Worm (Caenorhabditis elegans): ENCODE measurements around the gene F22F7.3.

Gene F22F7.3

ce11 chrV:2156830-2157229 lies 46.4 kb downstream of the F22F7.3 start, which contains the start of gene srbc-22:
srbc-22 (plus strand) TSS chrV:2157130.
- TF ChIP-seq ztf-11 (tag; optimal IDR thresholded peaks at IDR 0.05) (no peak), mdl-1 (tag; optimal IDR thresholded peaks at IDR 0.05) (no peak), ama-1 (optimal IDR thresholded peaks at IDR 0.05) (no peak), nhr-67 (tag; optimal IDR thresholded peaks at IDR 0.05) (no peak), elt-1 (tag; optimal IDR thresholded peaks at IDR 0.05) (no peak), eor-1 (tag; optimal IDR thresholded peaks at IDR 0.05) (no peak), nhr-237 (tag; optimal IDR thresholded peaks at IDR 0.05) (no peak), ceh-28 (tag; optimal IDR thresholded peaks at IDR 0.05) (no peak), nhr-43 (tag; optimal IDR thresholded peaks at IDR 0.05; ENCODE audit: poor library complexity, severe bottlenecking) (no peak), snpc-4 (tag; optimal IDR thresholded peaks at IDR 0.05) (no peak), lsy-12 (tag; optimal IDR thresholded peaks at IDR 0.05) (no peak), unc-39 (tag; optimal IDR thresholded peaks at IDR 0.05) (no peak), ceh-16 (tag; optimal IDR thresholded peaks at IDR 0.05) (no peak), aly-2 (tag; optimal IDR thresholded peaks at IDR 0.05) (no peak)

DNA sequence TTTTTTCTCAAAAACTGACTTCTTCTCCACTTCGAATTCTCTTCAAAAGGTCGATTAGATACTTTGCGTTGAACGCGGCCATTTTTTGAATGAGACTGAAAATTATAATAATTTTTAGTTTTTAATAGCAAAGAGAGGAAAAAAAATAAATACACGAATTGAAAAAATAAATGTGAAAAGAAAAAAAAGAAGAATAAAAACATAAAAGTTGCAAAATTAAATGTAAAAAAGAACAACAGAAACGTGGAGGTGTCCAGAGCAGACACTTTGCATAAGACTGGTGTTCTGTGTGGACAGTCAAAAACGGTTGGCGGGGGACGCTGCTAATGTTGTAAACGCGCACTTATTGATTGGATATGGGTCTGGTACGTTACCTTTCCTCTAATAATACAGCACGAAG lies 48.9 kb downstream of the F22F7.3 start, which contains the start of gene C45H4.14:
Gene C45H4.14, minus strand, starts transcription at position 101 of the 400 bp plus-strand sequence.
- TF ChIP-seq ztf-11 (tag; optimal IDR thresholded peaks at IDR 0.05) (no peak), elt-2 (tag; optimal IDR thresholded peaks at IDR 0.05) (no peak), ceh-16 (tag; optimal IDR thresholded peaks at IDR 0.05) (no peak), nhr-11 (tag; optimal IDR thresholded peaks at IDR 0.05) (no peak), ama-1 (optimal IDR thresholded peaks at IDR 0.05) (no peak)

- TF ChIP-seq sea-2 (GFP tag; optimal IDR thresholded peaks at IDR 0.05), result no peak
- no peak for TF ChIP-seq fos-1 (tag; optimal IDR thresholded peaks at IDR 0.05)
- no peak for TF ChIP-seq nhr-237 (tag; optimal IDR thresholded peaks at IDR 0.05)
- no peak for TF ChIP-seq nhr-67 (tag; optimal IDR thresholded peaks at IDR 0.05)
- TF ChIP-seq elt-3 (tag; optimal IDR thresholded peaks at IDR 0.05), result no peak
- TF ChIP-seq egl-5 (tag; optimal IDR thresholded peaks at IDR 0.05), result no peak
- TF ChIP-seq zag-1 (tag; optimal IDR thresholded peaks at IDR 0.05), result no peak
Measured at ce11 chrV:2163735-2164134, 53.3 kb downstream of the F22F7.3 start, which contains the start of gene str-255. str-255 (minus strand) TSS chrV:2163835.
